Fruit fly (Drosophila melanogaster) whole organism, embryonic: ENCODE results near the gene Tpst.

Source experiments
- Adf1 ChIP-seq: fragments of 200-800 bp; sonication (Bioruptor generic); IDR thresholded peaks from 2 replicates; pipeline ENCODE4 v1.3.6; 2022; ENCODE audit warnings: missing biosample characterization, missing genetic modification characterization
- Antp ChIP-seq: fragments of 200-800 bp; sonication (Bioruptor generic); optimal IDR thresholded peaks from 3 replicates; lab custom pipeline; 2016; ENCODE audit warnings: missing biosample characterization, missing genetic modification characterization
- Atf6 ChIP-seq: fragments of 200-800 bp; sonication (Bioruptor generic); IDR thresholded peaks from 2 replicates; pipeline ENCODE4 v1.3.6; 2022; ENCODE audit warnings: missing biosample characterization, missing genetic modification characterization
- CG10209 ChIP-seq: fragments of 200-800 bp; sonication (Bioruptor generic); optimal IDR thresholded peaks from 3 replicates; lab custom pipeline; 2017; ENCODE audit warnings: missing biosample characterization, mild to moderate bottlenecking, missing genetic modification characterization, missing genetic modification reagents
- CG10543 ChIP-seq: fragments of 200-800 bp; sonication (Bioruptor generic); optimal IDR thresholded peaks from 3 replicates; lab custom pipeline; 2017; ENCODE audit warnings: missing biosample characterization, mild to moderate bottlenecking, missing genetic modification characterization, moderate library complexity
- CG10959 ChIP-seq: fragments of 200-800 bp; sonication (Bioruptor generic); IDR thresholded peaks from 2 replicates; pipeline ENCODE4 v1.3.6; 2022; ENCODE audit warnings: missing biosample characterization, missing genetic modification characterization
- CG14441 ChIP-seq: fragments of 200-800 bp; sonication (Bioruptor generic); IDR thresholded peaks from 2 replicates; pipeline ENCODE4 v1.3.6; 2022; ENCODE audit warnings: missing biosample characterization, missing genetic modification characterization
- CG1647 ChIP-seq: fragments of 200-800 bp; sonication (Bioruptor generic); optimal IDR thresholded peaks from 3 replicates; lab custom pipeline; 2016; ENCODE audit warnings: missing biosample characterization, missing genetic modification characterization
- CG16813 ChIP-seq: fragments of 200-800 bp; sonication (Bioruptor generic); IDR thresholded peaks from 3 replicates; pipeline ENCODE4 v1.3.6; 2022; ENCODE audit warnings: missing biosample characterization, missing genetic modification characterization; ENCODE audit not compliant: partially characterized antibody
- CG17385 ChIP-seq: fragments of 200-800 bp; sonication (Bioruptor generic); optimal IDR thresholded peaks from 3 replicates; lab custom pipeline; 2018; ENCODE audit warnings: missing biosample characterization, mild to moderate bottlenecking, missing genetic modification characterization
- CG3065 ChIP-seq: fragments of 200-800 bp; sonication (Bioruptor generic); optimal IDR thresholded peaks from 2 replicates; lab custom pipeline; 2016; ENCODE audit warnings: missing biosample characterization, missing genetic modification characterization
- CG32772 ChIP-seq: fragments of 200-800 bp; sonication (Bioruptor generic); IDR thresholded peaks from 2 replicates; pipeline ENCODE4 v1.3.6; 2022; ENCODE audit warnings: missing biosample characterization, missing genetic modification characterization
- CG34376 ChIP-seq: fragments of 200-800 bp; sonication (Bioruptor generic); optimal IDR thresholded peaks from 2 replicates; lab custom pipeline; 2018; ENCODE audit warnings: missing biosample characterization, mild to moderate bottlenecking, missing genetic modification characterization
- CG34422 ChIP-seq: fragments of 200-800 bp; sonication (Bioruptor generic); IDR thresholded peaks from 3 replicates; pipeline ENCODE4 v1.3.6; 2022; ENCODE audit warnings: missing biosample characterization, missing genetic modification characterization
- CG4424 ChIP-seq: fragments of 200-800 bp; sonication (Bioruptor generic); optimal IDR thresholded peaks from 3 replicates; lab custom pipeline; 2016; ENCODE audit warnings: missing biosample characterization, missing genetic modification characterization
- CG4617 ChIP-seq: fragments of 200-800 bp; sonication (Bioruptor generic); optimal IDR thresholded peaks from 3 replicates; lab custom pipeline; 2016; ENCODE audit warnings: missing biosample characterization, missing genetic modification characterization, borderline replicate concordance
- CG7357 ChIP-seq: fragments of 200-800 bp; sonication (Bioruptor generic); IDR thresholded peaks from 3 replicates; pipeline ENCODE4 v1.3.6; 2022; ENCODE audit warnings: missing biosample characterization, missing genetic modification characterization
- CG7745 ChIP-seq: fragments of 200-800 bp; sonication (Bioruptor generic); optimal IDR thresholded peaks from 2 replicates; lab custom pipeline; 2018; ENCODE audit warnings: missing biosample characterization, mild to moderate bottlenecking, missing genetic modification characterization, moderate library complexity
- CG8089 ChIP-seq: fragments of 200-800 bp; sonication (Bioruptor generic); optimal IDR thresholded peaks from 3 replicates; lab custom pipeline; 2016; ENCODE audit warnings: missing biosample characterization, missing genetic modification characterization
- Dad ChIP-seq: fragments of 200-800 bp; sonication (Bioruptor generic); optimal IDR thresholded peaks from 3 replicates; lab custom pipeline; 2016; ENCODE audit warnings: missing biosample characterization, missing genetic modification characterization
- Dbx ChIP-seq: fragments of 200-800 bp; sonication (Bioruptor generic); IDR thresholded peaks from 3 replicates; pipeline ENCODE4 v1.3.6; 2022; ENCODE audit warnings: missing biosample characterization, missing genetic modification characterization
- Dip3 ChIP-seq: fragments of 200-800 bp; sonication (Bioruptor generic); optimal IDR thresholded peaks from 3 replicates; lab custom pipeline; 2016; ENCODE audit warnings: missing biosample characterization, missing genetic modification characterization
- Dp ChIP-seq: fragments of 200-800 bp; sonication (Bioruptor generic); optimal IDR thresholded peaks from 2 replicates; lab custom pipeline; 2018; ENCODE audit warnings: missing biosample characterization, mild to moderate bottlenecking, missing genetic modification characterization, moderate library complexity
- Drgx ChIP-seq: fragments of 200-800 bp; sonication (Bioruptor generic); IDR thresholded peaks from 2 replicates; pipeline ENCODE4 v1.3.6; 2022; ENCODE audit warnings: missing biosample characterization, missing genetic modification characterization
- Ets65A ChIP-seq: fragments of 200-800 bp; sonication (Bioruptor generic); peaks from one replicate; lab custom pipeline; 2016; ENCODE audit warnings: missing biosample characterization, missing genetic modification characterization
- GATAe ChIP-seq: fragments of 200-800 bp; sonication (Bioruptor generic); conservative IDR thresholded peaks from 2 replicates; pipeline ENCODE4 v1.3.6; 2022; ENCODE audit warnings: missing biosample characterization, missing genetic modification characterization
- Gsc ChIP-seq: fragments of 200-800 bp; sonication (Bioruptor generic); IDR thresholded peaks from 2 replicates; pipeline ENCODE4 v1.3.6; 2022; ENCODE audit warnings: missing biosample characterization, missing genetic modification characterization
- Hr51 ChIP-seq, 2 experiments: fragments of 200-800 bp; sonication (Bioruptor generic); optimal IDR thresholded peaks; 2 replicates in 1 of 2; 3 replicates in 1 of 2; lab custom pipeline; 2016 to 2018; ENCODE audit warnings: missing biosample characterization in 2 of 2, missing genetic modification characterization in 2 of 2, mild to moderate bottlenecking in 1 of 2, moderate library complexity in 1 of 2
- Hsf ChIP-seq: fragments of 200-800 bp; sonication (Bioruptor generic); optimal IDR thresholded peaks from 3 replicates; lab custom pipeline; 2016; ENCODE audit warnings: missing biosample characterization, missing genetic modification characterization
- MBD-R2 ChIP-seq: fragments of 200-800 bp; sonication (Bioruptor generic); IDR thresholded peaks from 2 replicates; pipeline ENCODE4 v1.3.6; 2022; ENCODE audit warnings: missing biosample characterization, missing genetic modification characterization
- MESR4 ChIP-seq: fragments of 200-800 bp; sonication (Bioruptor generic); optimal IDR thresholded peaks from 2 replicates; lab custom pipeline; 2018; ENCODE audit warnings: missing biosample characterization, mild to moderate bottlenecking, missing genetic modification characterization, moderate library complexity
- NfI ChIP-seq: fragments of 200-800 bp; sonication (Bioruptor generic); optimal IDR thresholded peaks from 3 replicates; lab custom pipeline; 2018; ENCODE audit warnings: missing biosample characterization, mild to moderate bottlenecking, missing genetic modification characterization, moderate library complexity
- Sox102F ChIP-seq: fragments of 200-800 bp; sonication (Bioruptor generic); optimal IDR thresholded peaks from 2 replicates; lab custom pipeline; 2018; ENCODE audit warnings: missing biosample characterization, mild to moderate bottlenecking, missing genetic modification characterization, moderate library complexity
- YL-1 ChIP-seq: fragments of 200-800 bp; sonication (Bioruptor generic); optimal IDR thresholded peaks from 3 replicates; lab custom pipeline; 2017; ENCODE audit warnings: missing biosample characterization, mild to moderate bottlenecking, missing genetic modification characterization
- aop ChIP-seq: fragments of 200-800 bp; sonication (Bioruptor generic); IDR thresholded peaks from 2 replicates; pipeline ENCODE4 v1.3.6; 2022; ENCODE audit warnings: missing biosample characterization, missing genetic modification characterization
- bbx ChIP-seq: fragments of 200-800 bp; sonication (Bioruptor generic); IDR thresholded peaks from 2 replicates; pipeline ENCODE4 v1.3.6; 2022; ENCODE audit warnings: missing biosample characterization, missing genetic modification characterization; ENCODE audit not compliant: partially characterized antibody
- cg ChIP-seq: fragments of 200-800 bp; sonication (Bioruptor generic); optimal IDR thresholded peaks from 3 replicates; lab custom pipeline; 2019; ENCODE audit warnings: missing biosample characterization, mild to moderate bottlenecking, missing genetic modification characterization, moderate library complexity
- crol ChIP-seq: fragments of 200-800 bp; sonication (Bioruptor generic); IDR thresholded peaks from 2 replicates; pipeline ENCODE4 v1.3.6; 2022; ENCODE audit warnings: missing biosample characterization, missing genetic modification characterization
- dmrt99B ChIP-seq: fragments of 200-800 bp; sonication (Bioruptor generic); optimal IDR thresholded peaks from 2 replicates; lab custom pipeline; 2018; ENCODE audit warnings: missing biosample characterization, mild to moderate bottlenecking, missing genetic modification characterization, moderate library complexity
- dpn ChIP-seq, 2 experiments: fragments of 200-800 bp; sonication (Bioruptor generic); optimal IDR thresholded peaks; 3 replicates each; lab custom pipeline; 2016; ENCODE audit warnings: missing biosample characterization in 2 of 2, missing genetic modification characterization in 2 of 2
- klu ChIP-seq: fragments of 200-800 bp; sonication (Bioruptor generic); IDR thresholded peaks from 2 replicates; pipeline ENCODE4 v1.3.6; 2022; ENCODE audit warnings: missing biosample characterization, missing genetic modification characterization
- lab ChIP-seq: fragments of 200-800 bp; sonication (Bioruptor generic); optimal IDR thresholded peaks from 3 replicates; lab custom pipeline; 2017; ENCODE audit warnings: missing biosample characterization, missing genetic modification characterization, mild to moderate bottlenecking, moderate library complexity, missing genetic modification reagents
- nom ChIP-seq: fragments of 200-800 bp; sonication (Bioruptor generic); optimal IDR thresholded peaks from 2 replicates; lab custom pipeline; 2017; ENCODE audit warnings: missing biosample characterization, missing genetic modification characterization, mild to moderate bottlenecking, moderate library complexity, missing genetic modification reagents
- pfk ChIP-seq: fragments of 200-800 bp; sonication (Bioruptor generic); optimal IDR thresholded peaks from 2 replicates; lab custom pipeline; 2018; ENCODE audit warnings: missing biosample characterization, mild to moderate bottlenecking, missing genetic modification characterization, moderate library complexity
- psq ChIP-seq: fragments of 200-800 bp; sonication (Bioruptor generic); optimal IDR thresholded peaks from 2 replicates; lab custom pipeline; 2017; ENCODE audit warnings: missing biosample characterization, missing genetic modification characterization
- sens ChIP-seq: fragments of 200-800 bp; sonication (Bioruptor generic); peaks from one replicate; lab custom pipeline; 2016; ENCODE audit warnings: missing biosample characterization, missing genetic modification characterization
- sna ChIP-seq: fragments of 200-800 bp; sonication (Bioruptor generic); IDR thresholded peaks from 2 replicates; pipeline ENCODE4 v1.3.6; 2022; ENCODE audit warnings: missing biosample characterization, missing genetic modification characterization; ENCODE audit not compliant: partially characterized antibody
- sqz ChIP-seq: fragments of 200-800 bp; sonication (Bioruptor generic); optimal IDR thresholded peaks from 3 replicates; lab custom pipeline; 2018; ENCODE audit warnings: missing biosample characterization, mild to moderate bottlenecking, missing genetic modification characterization
- sr ChIP-seq: fragments of 200-800 bp; sonication (Bioruptor generic); IDR thresholded peaks from 3 replicates; pipeline ENCODE4 v1.3.6; 2022; ENCODE audit warnings: missing biosample characterization, missing genetic modification characterization
- sug ChIP-seq: fragments of 200-800 bp; optimal IDR thresholded peaks from 2 replicates; lab custom pipeline; 2019; ENCODE audit warnings: missing biosample characterization, mild to moderate bottlenecking, missing genetic modification characterization, moderate library complexity
- zf30C ChIP-seq: fragments of 200-800 bp; sonication (Bioruptor generic); optimal IDR thresholded peaks from 3 replicates; lab custom pipeline; 2018; ENCODE audit warnings: missing biosample characterization, mild to moderate bottlenecking, missing genetic modification characterization

Tpst gene

DNA sequence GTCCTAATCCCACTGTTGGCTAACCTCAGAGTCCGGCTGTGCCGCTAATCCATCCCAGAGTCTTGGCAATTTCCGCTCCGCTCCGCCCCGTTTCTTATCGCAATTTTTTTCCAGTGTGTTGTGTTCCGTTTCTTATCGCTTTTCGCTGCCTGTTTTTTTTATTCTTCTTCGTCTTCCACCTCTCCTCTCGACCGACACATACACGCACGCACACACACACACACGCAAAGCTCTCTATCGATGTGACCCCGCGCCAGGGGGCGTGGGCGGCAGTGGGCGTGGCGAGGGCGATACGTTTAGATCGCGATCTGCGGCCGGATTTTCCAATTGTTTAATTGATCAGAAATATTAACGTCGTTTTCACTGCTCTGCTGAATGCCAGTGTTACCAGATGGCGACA is 52.4 kb downstream of the Tpst start:
- TF ChIP-seq sr (GFP tag; lab: Robert Waterston, UW) (0 out of 3 replicates have a peak, but pooled peaks have one; percentile 13), sug (tag; lab: Kevin White, UChicago) (peak; percentile 84), CG7357 (GFP tag; lab: Robert Waterston, UW) (no peak), CG10543 (no peak), Dip3 (GFP tag; lab: Kevin White, UChicago) (no peak), CG4424 (no peak), Dbx (GFP tag; lab: Robert Waterston, UW) (no peak), pfk (GFP tag; lab: Kevin White, UChicago) (peak; percentile 67), sna (GFP tag; lab: Robert Waterston, UW) (0 out of 2 replicates have a peak, but pooled peaks have one; percentile 17), CG7745 (tag; lab: Kevin White, UChicago) (no peak), CG3065 (GFP tag; lab: Kevin White, UChicago) (peak; percentile 71), Dad (no peak), Ets65A (GFP tag; lab: Kevin White, UChicago) (peak; percentile 7), GATAe (no peak), sqz (GFP tag; lab: Kevin White, UChicago) (peak; percentile 85), bbx (GFP tag; lab: Robert Waterston, UW) (peak; percentile 8; the same call in 1 of the 2 replicates), CG4617 (GFP tag; lab: Kevin White, UChicago) (peak; percentile 85), Sox102F (GFP tag; lab: Kevin White, UChicago) (no peak), psq (peak; percentile 58), CG32772 (GFP tag; lab: Robert Waterston, UW) (peak; percentile 24; the same call in 1 of the 2 replicates), YL-1 (peak; percentile 33), sens (GFP tag; lab: Kevin White, UChicago) (peak; percentile 15), dpn (GFP tag; optimal IDR thresholded peaks at IDR 0.05; lab: Kevin White, UChicago) (no peak), CG16813 (GFP tag; lab: Robert Waterston, UW) (no peak), lab (GFP tag; lab: Kevin White, UChicago) (no peak), nom (GFP tag; lab: Kevin White, UChicago) (peak; percentile 77), Drgx (GFP tag; lab: Robert Waterston, UW) (0 out of 2 replicates have a peak, but pooled peaks have one; percentile 23), Gsc (GFP tag; lab: Robert Waterston, UW) (no peak), CG10209 (GFP tag; lab: Kevin White, UChicago) (no peak), dmrt99B (tag; lab: Kevin White, UChicago) (no peak), CG14441 (GFP tag; lab: Robert Waterston, UW) (no peak), CG17385 (peak; percentile 90), CG8089 (no peak), Hsf (no peak), CG1647 (no peak), Hr51 (GFP tag; optimal IDR thresholded peaks at IDR 0.05; lab: Kevin White, UChicago) (no peak), crol (GFP tag; lab: Robert Waterston, UW) (peak; percentile 94), zf30C (peak; percentile 89), Antp (GFP tag; lab: Kevin White, UChicago) (no peak), Adf1 (GFP tag; lab: Robert Waterston, UW) (peak; percentile 37; the same call in 1 of the 2 replicates), NfI (GFP tag; lab: Kevin White, UChicago) (no peak), MBD-R2 (GFP tag; lab: Robert Waterston, UW) (peak; percentile 38; the same call in 1 of the 2 replicates), Atf6 (GFP tag; lab: Robert Waterston, UW) (0 out of 2 replicates have a peak, but pooled peaks have one; percentile 39), MESR4 (GFP tag; lab: Kevin White, UChicago) (peak; percentile 97), CG34376 (GFP tag; lab: Kevin White, UChicago) (peak; percentile 7), klu (no peak), CG10959 (no peak), aop (no peak), Dp (GFP tag; lab: Kevin White, UChicago) (no peak), CG34422 (peak; percentile 29; the same call in 1 of the 3 replicates), cg (GFP tag; lab: Kevin White, UChicago) (peak; percentile 81)
